Worm (Caenorhabditis elegans): Measurements from ENCODE around the gene Y22D7AL.1.

- TF ChIP-seq Y53F4B.3 (GFP tag; IDR thresholded peaks at IDR 0.05) (no peak), egrh-3 (GFP tag; IDR thresholded peaks at IDR 0.05) (no peak), hmg-20 (GFP tag; IDR thresholded peaks at IDR 0.05) (no peak), pha-4 (tag; optimal IDR thresholded peaks at IDR 0.05) (no peak), zfh-2 (GFP tag; conservative IDR thresholded peaks at IDR 0.05) (no peak), C17E4.6 (GFP tag; IDR thresholded peaks at IDR 0.05) (no peak), nhr-179 (tag; optimal IDR thresholded peaks at IDR 0.05) (no peak), ama-1 (optimal IDR thresholded peaks at IDR 0.05) (no peak), ama-1 (GFP tag; optimal IDR thresholded peaks at IDR 0.05) (no peak), fkh-3 (tag; optimal IDR thresholded peaks at IDR 0.05) (no peak), dpff-1 (tag; optimal IDR thresholded peaks at IDR 0.05) (no peak)
Observed at ce11 chrIII:1613933-1614332, 38.3 kb upstream of the Y22D7AL.1 start, which contains the start of gene Y22D7AL.9.
